Worm (Caenorhabditis elegans) whole organism, L4/young adult: ENCODE results near the gene sel-1.
A peak's percentile ranks its signal among the peaks of the same experiment; 100 is the strongest.

ENCODE experiments used
- W03F9.2 ChIP-seq: fragments of 150-350 bp; optimal IDR thresholded peaks from 2 replicates; lab custom pipeline; 2014; ENCODE audit warnings: missing biosample characterization, missing genetic modification characterization
- dao-5 ChIP-seq: sonication (generic microtip); optimal IDR thresholded peaks from 2 replicates; lab custom pipeline; 2016; ENCODE audit warnings: missing genotype, missing genetic modification characterization, moderate library complexity, missing compliant biosample characterization
- him-1 ChIP-seq: sonication (generic microtip); optimal IDR thresholded peaks from 2 replicates; lab custom pipeline; 2016; ENCODE audit warnings: missing genotype, missing genetic modification reagents, missing genetic modification characterization, missing compliant biosample characterization

The sel-1 gene

DNA sequence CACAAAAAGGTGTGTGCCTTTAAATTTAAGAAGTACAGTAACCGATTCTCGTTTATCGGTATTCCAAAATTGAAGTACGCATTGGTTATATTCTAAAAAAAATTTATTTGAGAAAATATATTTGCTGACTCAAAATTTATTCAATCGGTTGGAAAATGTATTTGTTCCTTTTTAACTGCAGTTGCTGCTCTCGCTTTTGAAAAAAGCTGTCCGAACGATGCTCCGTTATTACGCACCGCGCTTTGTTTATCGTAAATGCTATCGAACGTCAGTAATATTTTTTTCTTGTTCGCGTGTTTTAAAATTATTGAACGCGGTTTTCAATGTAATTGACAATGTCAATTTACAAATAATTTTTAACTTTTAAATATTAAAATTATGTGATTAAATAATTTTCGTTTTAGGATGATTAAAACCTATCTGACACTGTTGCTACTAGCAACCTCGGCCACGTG lies at the start of gene sel-1:
sel-1 (plus strand) TSS at position 405 of the 455 bp plus-strand sequence.
- TF ChIP-seq him-1 (tag; lab: Kevin White, UChicago) (no peak), W03F9.2 (tag; lab: Kevin White, UChicago) (no peak), dao-5 (tag; lab: Kevin White, UChicago) (no peak)

- no peak for TF ChIP-seq him-1 (tag; lab: Kevin White, UChicago)
- TF ChIP-seq W03F9.2 (tag; lab: Kevin White, UChicago), result no peak
- no peak for TF ChIP-seq dao-5 (tag; lab: Kevin White, UChicago)
Measured at ce11 chrV:12511946-12512345, 48.6 kb upstream of the sel-1 start.

- TF ChIP-seq W03F9.2 (tag; lab: Kevin White, UChicago) (no peak), him-1 (tag; lab: Kevin White, UChicago) (no peak), dao-5 (tag; lab: Kevin White, UChicago) (no peak)
Measured at ce11 chrV:12512773-12513172, 47.8 kb upstream of the sel-1 start, which contains the start of the genes T28H10.2 and lgmn-1. Gene T28H10.2, minus strand, starts transcription at chrV:12512949. Gene lgmn-1, plus strand, starts transcription at chrV:12513056.

ce11 chrV:12513900-12514299 lies 46.6 kb upstream of the sel-1 start:
- TF ChIP-seq him-1 (tag; lab: Kevin White, UChicago) (no peak), W03F9.2 (tag; lab: Kevin White, UChicago) (no peak), dao-5 (tag; lab: Kevin White, UChicago) (no peak)

ce11 chrV:12517148-12517547 lies 43.4 kb upstream of the sel-1 start, which contains the start of gene cal-1:
Gene cal-1, minus strand, starts transcription at chrV:12517248.
- no peak for TF ChIP-seq him-1 (tag; lab: Kevin White, UChicago)

DNA sequence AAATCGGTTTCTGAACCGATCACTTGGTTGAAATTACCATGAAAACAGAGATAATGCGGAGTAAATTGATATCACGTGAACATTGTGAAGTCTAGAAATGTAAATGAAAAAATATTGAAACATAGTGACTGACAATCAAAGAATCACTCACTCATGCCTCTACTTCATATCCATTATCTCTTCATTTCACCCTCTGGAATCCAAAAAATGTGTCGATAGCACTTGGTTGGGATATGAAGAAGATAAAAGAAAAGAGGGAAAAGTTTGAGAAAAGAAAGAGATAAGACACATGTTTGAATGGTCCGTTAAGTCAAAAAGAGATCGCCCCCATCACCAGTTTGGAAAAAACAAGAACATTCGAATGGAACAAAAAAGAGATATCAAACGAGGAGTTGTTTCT lies 42.8 kb upstream of the sel-1 start:
- no peak for TF ChIP-seq W03F9.2 (tag; lab: Kevin White, UChicago)
- no peak for TF ChIP-seq him-1 (tag; lab: Kevin White, UChicago)
- no peak for TF ChIP-seq dao-5 (tag; lab: Kevin White, UChicago)

DNA sequence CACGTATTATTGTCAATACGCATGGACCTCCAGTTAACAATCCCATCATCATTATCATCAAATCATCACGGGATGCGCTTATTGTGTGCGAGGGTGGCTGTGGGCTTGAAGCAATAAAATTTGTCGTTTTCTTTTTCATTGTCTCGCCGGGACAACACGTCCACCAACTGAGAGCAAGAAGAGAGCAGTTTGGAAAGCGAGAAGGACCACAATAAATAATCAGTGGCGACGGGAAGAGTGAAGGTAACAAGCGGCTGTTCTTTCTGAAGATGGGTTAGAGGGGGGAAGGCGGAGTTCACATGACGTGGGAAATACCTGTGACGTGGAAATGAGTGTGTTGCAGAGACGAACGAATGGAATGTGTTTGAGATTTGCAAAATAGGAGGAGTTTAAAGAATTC lies 41.8 kb upstream of the sel-1 start:
- no peak for TF ChIP-seq dao-5 (tag; lab: Kevin White, UChicago)
- TF ChIP-seq W03F9.2 (tag; lab: Kevin White, UChicago), result no peak
- no peak for TF ChIP-seq him-1 (tag; lab: Kevin White, UChicago)

ce11 chrV:12523356-12523755 lies 37.2 kb upstream of the sel-1 start:
- no peak for TF ChIP-seq W03F9.2 (tag; lab: Kevin White, UChicago)
- no peak for TF ChIP-seq him-1 (tag; lab: Kevin White, UChicago)
- TF ChIP-seq dao-5 (tag; lab: Kevin White, UChicago), result no peak

- TF ChIP-seq W03F9.2 (tag; lab: Kevin White, UChicago), result no peak
- TF ChIP-seq him-1 (tag; lab: Kevin White, UChicago), result no peak
- no peak for TF ChIP-seq dao-5 (tag; lab: Kevin White, UChicago)
Measured at ce11 chrV:12525526-12525925, 35.0 kb upstream of the sel-1 start, which contains the start of gene dyf-4. Gene dyf-4, minus strand, starts transcription at chrV:12525738.

DNA sequence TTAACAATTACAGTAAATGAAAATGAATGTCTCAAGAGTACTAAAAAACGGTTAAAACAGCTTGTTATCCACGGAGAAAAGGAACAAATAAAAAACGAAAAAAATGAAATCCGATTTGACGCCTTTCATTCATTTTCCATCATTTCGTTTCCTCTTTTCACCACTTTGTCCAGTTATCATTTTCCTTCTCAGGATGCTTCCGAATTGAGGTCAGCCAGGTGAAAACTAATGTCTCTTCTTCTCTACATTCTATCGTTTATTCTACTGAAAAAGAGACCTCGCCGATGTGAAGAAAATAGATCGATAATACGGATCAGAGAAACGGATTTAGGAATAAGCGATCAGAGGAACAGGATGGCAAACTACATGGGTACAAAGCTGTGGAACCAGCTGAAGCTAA lies 34.4 kb upstream of the sel-1 start:
- TF ChIP-seq W03F9.2 (tag; lab: Kevin White, UChicago) (no peak), him-1 (tag; lab: Kevin White, UChicago) (no peak), dao-5 (tag; lab: Kevin White, UChicago) (no peak)

DNA sequence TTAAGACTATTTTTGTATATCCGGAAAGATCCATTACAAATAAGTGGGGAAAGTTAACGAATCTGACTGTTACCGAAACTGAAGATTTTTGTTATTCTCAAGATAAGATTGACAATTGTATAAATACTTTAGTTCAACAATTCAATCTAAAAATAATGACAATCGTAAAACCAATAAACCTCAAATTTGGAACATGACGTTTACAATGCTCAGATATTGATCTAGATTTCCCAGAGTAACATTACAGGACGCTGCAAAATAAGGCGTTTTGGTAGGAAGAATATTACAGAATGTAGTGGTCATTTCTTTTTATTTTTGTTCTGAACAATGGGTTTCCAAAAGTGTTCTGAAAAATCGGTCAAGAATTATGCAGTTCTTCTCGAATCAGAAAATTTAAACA lies 33.8 kb upstream of the sel-1 start, which contains the start of gene F45D3.1:
F45D3.1 (plus strand) TSS at position 301 of the 400 bp plus-strand sequence.
- TF ChIP-seq dao-5 (tag; lab: Kevin White, UChicago) (no peak), him-1 (tag; lab: Kevin White, UChicago) (no peak), W03F9.2 (tag; lab: Kevin White, UChicago) (no peak)

ce11 chrV:12528919-12529318 lies 31.6 kb upstream of the sel-1 start:
- no peak for TF ChIP-seq W03F9.2 (tag; lab: Kevin White, UChicago)
- TF ChIP-seq him-1 (tag; lab: Kevin White, UChicago), result peak; percentile 31
- no peak for TF ChIP-seq dao-5 (tag; lab: Kevin White, UChicago)

ce11 chrV:12530129-12530528 lies 30.4 kb upstream of the sel-1 start:
- TF ChIP-seq him-1 (tag; lab: Kevin White, UChicago) (no peak), dao-5 (tag; lab: Kevin White, UChicago) (no peak), W03F9.2 (tag; lab: Kevin White, UChicago) (no peak)

DNA sequence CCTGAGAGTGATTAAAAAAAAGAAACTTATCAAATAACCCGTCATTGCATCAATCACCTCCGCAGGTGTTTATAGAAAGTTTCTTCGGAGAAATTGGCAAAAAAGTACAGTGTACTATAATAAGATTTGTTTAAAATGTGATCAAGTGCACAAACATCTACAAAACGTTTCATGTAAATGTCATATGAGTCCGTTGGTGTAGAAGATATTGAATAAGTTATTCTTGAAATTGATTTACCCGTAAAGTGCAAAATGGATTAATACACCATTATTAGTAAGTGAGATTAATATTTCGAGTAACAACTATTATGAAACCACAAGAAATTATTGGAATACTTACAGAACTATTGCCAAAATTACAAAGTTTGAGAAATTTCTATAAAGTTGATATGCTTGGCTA lies 29.4 kb upstream of the sel-1 start:
- no peak for TF ChIP-seq dao-5 (tag; lab: Kevin White, UChicago)
- no peak for TF ChIP-seq him-1 (tag; lab: Kevin White, UChicago)
